Worm (Caenorhabditis elegans) whole organism, young adult: ENCODE data around the gene cdh-3.

Experiments used
- D2030.7 ChIP-seq: fragments of 200-800 bp; sonication (Bioruptor generic); IDR thresholded peaks from 2 replicates; pipeline ENCODE4 v1.3.6; 2022; ENCODE audit warnings: missing genetic modification reagents, missing genetic modification characterization, missing compliant biosample characterization
- F23B12.7 ChIP-seq: sonication (generic microtip); optimal IDR thresholded peaks from 2 replicates; lab custom pipeline; 2017; ENCODE audit warnings: missing genetic modification characterization, mild to moderate bottlenecking, missing compliant biosample characterization, antibody characterized with exemption, moderate library complexity; ENCODE audit not compliant: insufficient read depth
- F57A8.1 ChIP-seq: fragments of 200-800 bp; sonication (Bioruptor generic); optimal IDR thresholded peaks from 2 replicates; lab custom pipeline; 2018; ENCODE audit warnings: mild to moderate bottlenecking, missing genetic modification characterization, moderate library complexity, missing compliant biosample characterization
- ZK185.1 ChIP-seq: sonication (generic microtip); optimal IDR thresholded peaks from 2 replicates; lab custom pipeline; 2016; ENCODE audit warnings: mild to moderate bottlenecking, missing genetic modification characterization, missing compliant biosample characterization; ENCODE audit not compliant: poor library complexity, severe bottlenecking
- aptf-3 ChIP-seq: fragments of 200-800 bp; sonication (Bioruptor generic); IDR thresholded peaks from 2 replicates; pipeline ENCODE4 v1.3.6; 2022; ENCODE audit warnings: missing genetic modification characterization, missing compliant biosample characterization
- atf-7 ChIP-seq: sonication (generic microtip); optimal IDR thresholded peaks from 2 replicates; lab custom pipeline; 2017; ENCODE audit warnings: mild to moderate bottlenecking, missing genetic modification characterization, missing compliant biosample characterization
- attf-5 ChIP-seq: fragments of 200-800 bp; sonication (Bioruptor generic); optimal IDR thresholded peaks from 2 replicates; lab custom pipeline; 2018; ENCODE audit warnings: mild to moderate bottlenecking, missing genetic modification characterization, missing compliant biosample characterization
- bed-2 ChIP-seq: fragments of 200-800 bp; sonication (Bioruptor generic); IDR thresholded peaks from 2 replicates; pipeline ENCODE4 v1.3.6; 2022; ENCODE audit warnings: missing genetic modification reagents, missing genetic modification characterization, missing compliant biosample characterization
- ccch-3 ChIP-seq: fragments of 200-800 bp; sonication (Bioruptor generic); optimal IDR thresholded peaks from 2 replicates; lab custom pipeline; 2018; ENCODE audit warnings: mild to moderate bottlenecking, missing genetic modification characterization, missing compliant biosample characterization
- ceh-27 ChIP-seq: fragments of 200-800 bp; sonication (Bioruptor generic); optimal IDR thresholded peaks from 2 replicates; lab custom pipeline; 2018; ENCODE audit warnings: mild to moderate bottlenecking, missing genetic modification characterization, moderate library complexity, missing compliant biosample characterization
- ceh-79 ChIP-seq: sonication (generic microtip); optimal IDR thresholded peaks from 2 replicates; lab custom pipeline; 2017; ENCODE audit warnings: mild to moderate bottlenecking, missing genetic modification characterization, missing compliant biosample characterization
- chd-7 ChIP-seq: sonication (generic microtip); optimal IDR thresholded peaks from 2 replicates; lab custom pipeline; 2016; ENCODE audit warnings: mild to moderate bottlenecking, missing genetic modification characterization, moderate library complexity, missing compliant biosample characterization
- dox-1 ChIP-seq: fragments of 200-800 bp; sonication (Bioruptor generic); IDR thresholded peaks from 2 replicates; pipeline ENCODE4 v1.3.6; 2022; ENCODE audit warnings: missing genetic modification reagents, missing genetic modification characterization, missing compliant biosample characterization
- dpl-1 ChIP-seq: fragments of 150-350 bp; optimal IDR thresholded peaks from 2 replicates; lab custom pipeline; 2014; ENCODE audit warnings: missing biosample characterization, missing genetic modification reagents, missing genetic modification characterization
- ekl-4 ChIP-seq: fragments of 200-800 bp; sonication (Bioruptor generic); IDR thresholded peaks from 2 replicates; pipeline ENCODE4 v1.3.6; 2022; ENCODE audit warnings: missing genetic modification reagents, missing genetic modification characterization, missing compliant biosample characterization
- fkh-3 ChIP-seq: sonication (generic microtip); optimal IDR thresholded peaks from 2 replicates; lab custom pipeline; 2016; ENCODE audit warnings: mild to moderate bottlenecking, missing genetic modification characterization, missing compliant biosample characterization
- gei-17 ChIP-seq: fragments of 200-800 bp; sonication (Bioruptor generic); optimal IDR thresholded peaks from 2 replicates; lab custom pipeline; 2018; ENCODE audit warnings: mild to moderate bottlenecking, missing genetic modification characterization, missing compliant biosample characterization
- hlh-26 ChIP-seq: fragments of 200-800 bp; sonication (Bioruptor generic); conservative IDR thresholded peaks from 2 replicates; pipeline ENCODE4 v1.3.6; 2022; ENCODE audit warnings: missing genetic modification reagents, missing genetic modification characterization, missing compliant biosample characterization
- hmg-1.2 ChIP-seq: fragments of 200-800 bp; sonication (Bioruptor generic); IDR thresholded peaks from 2 replicates; pipeline ENCODE4 v1.3.6; 2022; ENCODE audit warnings: missing genetic modification reagents, missing genetic modification characterization, missing compliant biosample characterization
- hrde-1 ChIP-seq: sonication (generic microtip); optimal IDR thresholded peaks from 2 replicates; lab custom pipeline; 2016; ENCODE audit warnings: missing genetic modification characterization, mild to moderate bottlenecking, missing compliant biosample characterization, moderate library complexity, missing genotype, missing genetic modification reagents, borderline replicate concordance
- hsf-1 ChIP-seq: fragments of 200-800 bp; sonication (Bioruptor generic); IDR thresholded peaks from 2 replicates; pipeline ENCODE4 v1.3.6; 2022; ENCODE audit warnings: missing genetic modification reagents, missing genetic modification characterization, missing compliant biosample characterization
- let-607 ChIP-seq, 2 experiments: fragments of 200-800 bp in 1 of 2; sonication (Bioruptor generic) in 1 of 2; sonication (generic microtip) in 1 of 2; optimal IDR thresholded peaks; 2 replicates each; lab custom pipeline; 2016 to 2018; ENCODE audit warnings: mild to moderate bottlenecking in 2 of 2, missing compliant biosample characterization in 2 of 2, missing genetic modification characterization in 2 of 2, moderate library complexity in 2 of 2, missing genotype in 1 of 2
- lin-35 ChIP-seq, 3 experiments: fragments of 150-350 bp in 2 of 3; sonication (generic microtip) in 1 of 3; optimal IDR thresholded peaks; 2 replicates each; lab custom pipeline; 2014 to 2018; ENCODE audit warnings: missing biosample characterization in 3 of 3, missing genetic modification characterization in 3 of 3, missing genetic modification reagents in 3 of 3
- lin-40 ChIP-seq: sonication (generic microtip); optimal IDR thresholded peaks from 2 replicates; lab custom pipeline; 2016; ENCODE audit warnings: missing genetic modification characterization, mild to moderate bottlenecking, missing compliant biosample characterization, missing genotype, missing genetic modification reagents
- madf-10 ChIP-seq: sonication (generic microtip); optimal IDR thresholded peaks from 2 replicates; lab custom pipeline; 2016; ENCODE audit warnings: mild to moderate bottlenecking, missing genetic modification characterization, missing compliant biosample characterization
- madf-6 ChIP-seq: fragments of 200-800 bp; sonication (Bioruptor generic); IDR thresholded peaks from 2 replicates; pipeline ENCODE4 v1.3.6; 2022; ENCODE audit warnings: missing genetic modification reagents, missing genetic modification characterization, missing compliant biosample characterization
- mcd-1 ChIP-seq: fragments of 200-800 bp; sonication (Bioruptor generic); IDR thresholded peaks from 2 replicates; pipeline ENCODE4 v1.3.6; 2022; ENCODE audit warnings: missing genetic modification reagents, missing genetic modification characterization, missing compliant biosample characterization
- nfya-1 ChIP-seq: sonication (generic microtip); optimal IDR thresholded peaks from 2 replicates; lab custom pipeline; 2017; ENCODE audit warnings: antibody characterized with exemption, missing compliant biosample characterization, missing genetic modification characterization, borderline replicate concordance; ENCODE audit not compliant: insufficient read depth
- nfyb-1 ChIP-seq: fragments of 200-800 bp; sonication (Bioruptor generic); IDR thresholded peaks from 2 replicates; pipeline ENCODE4 v1.3.6; 2022; ENCODE audit warnings: missing genetic modification reagents, missing genetic modification characterization, missing compliant biosample characterization
- nhr-27 ChIP-seq: fragments of 200-800 bp; sonication (Bioruptor generic); optimal IDR thresholded peaks from 2 replicates; lab custom pipeline; 2018; ENCODE audit warnings: mild to moderate bottlenecking, missing genetic modification characterization, moderate library complexity, missing compliant biosample characterization
- pha-4 ChIP-seq: fragments of 150-350 bp; sonication (generic microtip); optimal IDR thresholded peaks from 2 replicates; lab custom pipeline; 2014; ENCODE audit warnings: missing biosample characterization, missing genetic modification reagents, missing genetic modification characterization
- repo-1 ChIP-seq: sonication (generic microtip); optimal IDR thresholded peaks from 2 replicates; lab custom pipeline; 2017; ENCODE audit warnings: mild to moderate bottlenecking, missing genetic modification characterization, missing compliant biosample characterization
- sea-2 ChIP-seq: fragments of 200-800 bp; sonication (Bioruptor generic); IDR thresholded peaks from 2 replicates; pipeline ENCODE4 v1.3.6; 2022; ENCODE audit warnings: missing genetic modification characterization, missing compliant biosample characterization
- tbp1 ChIP-seq: fragments of 200-800 bp; sonication (Bioruptor generic); optimal IDR thresholded peaks from 2 replicates; lab custom pipeline; 2018; ENCODE audit warnings: mild to moderate bottlenecking, missing genetic modification characterization, missing compliant biosample characterization
- tbx-9 ChIP-seq: sonication (generic microtip); optimal IDR thresholded peaks from 2 replicates; lab custom pipeline; 2016; ENCODE audit warnings: borderline replicate concordance, missing genetic modification characterization, inconsistent platforms, missing compliant biosample characterization
- tlf-1 ChIP-seq: fragments of 200-800 bp; sonication (Bioruptor generic); optimal IDR thresholded peaks from 2 replicates; lab custom pipeline; 2018; ENCODE audit warnings: mild to moderate bottlenecking, missing genetic modification characterization, missing compliant biosample characterization
- ztf-28 ChIP-seq: fragments of 200-800 bp; sonication (Bioruptor generic); IDR thresholded peaks from 2 replicates; pipeline ENCODE4 v1.3.6; 2022; ENCODE audit warnings: missing genetic modification reagents, missing genetic modification characterization, missing compliant biosample characterization
- ztf-6 ChIP-seq: fragments of 200-800 bp; sonication (Bioruptor generic); IDR thresholded peaks from 2 replicates; pipeline ENCODE4 v1.3.6; 2022; ENCODE audit warnings: missing genetic modification reagents, missing genetic modification characterization, missing compliant biosample characterization

Gene cdh-3

DNA sequence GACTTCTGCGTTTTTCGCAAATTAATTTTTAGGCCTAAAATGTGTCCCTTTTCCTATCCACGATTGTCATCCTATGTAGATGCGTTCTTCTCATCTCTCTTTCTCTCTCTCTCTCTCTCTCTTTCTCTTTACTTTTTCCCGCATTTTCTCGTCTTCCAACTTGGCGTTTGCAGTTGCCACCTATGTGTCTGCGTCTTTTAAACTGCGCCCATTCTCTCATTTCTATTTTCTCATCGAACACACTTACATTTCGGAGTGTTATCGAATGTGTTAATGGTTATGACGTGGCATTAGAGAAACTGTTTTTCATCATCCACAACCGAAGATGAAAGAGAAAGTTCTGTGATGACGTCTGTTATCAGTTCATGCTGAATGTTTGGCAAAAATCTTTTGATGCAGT is 25.8 kb downstream of the cdh-3 start (continued):
- TF ChIP-seq hmg-1.2 (peak; percentile 42; the same call in 1 of the 2 replicates), bed-2 (no peak), attf-5 (GFP tag; lab: Kevin White, UChicago) (peak; percentile 58), chd-7 (tag; lab: Kevin White, UChicago) (peak; percentile 19), tlf-1 (GFP tag; lab: Kevin White, UChicago) (peak; percentile 17), fkh-3 (tag; lab: Kevin White, UChicago) (no peak), hsf-1 (GFP tag; lab: Robert Waterston, UW) (peak; percentile 20; the same call in 1 of the 2 replicates), nfyb-1 (peak; percentile 53; the same call in 1 of the 2 replicates), ztf-6 (no peak), ceh-27 (GFP tag; lab: Kevin White, UChicago) (peak; percentile 2), let-607 (tag; optimal IDR thresholded peaks at IDR 0.05; lab: Kevin White, UChicago) (peak; percentile 96 to 97), hlh-26 (no peak), tbx-9 (no peak), dox-1 (GFP tag; lab: Robert Waterston, UW) (peak; percentile 35; the same call in 1 of the 2 replicates), sea-2 (GFP tag; lab: Robert Waterston, UW) (no peak), ccch-3 (GFP tag; lab: Kevin White, UChicago) (no peak), tbp1 (GFP tag; lab: Kevin White, UChicago) (peak; percentile 12), aptf-3 (GFP tag; lab: Robert Waterston, UW) (no peak), D2030.7 (GFP tag; lab: Robert Waterston, UW) (no peak), F57A8.1 (no peak), atf-7 (peak; percentile 48), ceh-79 (tag; lab: Kevin White, UChicago) (no peak), lin-35 (GFP tag; optimal IDR thresholded peaks at IDR 0.05; lab: Kevin White, UChicago) (peak in 1 of 3 experiments; percentile 43), gei-17 (no peak), ZK185.1 (tag; lab: Kevin White, UChicago) (no peak), pha-4 (tag; lab: Kevin White, UChicago) (no peak), dpl-1 (GFP tag; lab: Kevin White, UChicago) (no peak), nhr-27 (tag; lab: Kevin White, UChicago) (no peak), ekl-4 (GFP tag; lab: Robert Waterston, UW) (no peak), madf-10 (tag; lab: Kevin White, UChicago) (peak; percentile 31), F23B12.7 (tag; lab: Kevin White, UChicago) (no peak), repo-1 (tag; lab: Kevin White, UChicago) (peak; percentile 39)

DNA sequence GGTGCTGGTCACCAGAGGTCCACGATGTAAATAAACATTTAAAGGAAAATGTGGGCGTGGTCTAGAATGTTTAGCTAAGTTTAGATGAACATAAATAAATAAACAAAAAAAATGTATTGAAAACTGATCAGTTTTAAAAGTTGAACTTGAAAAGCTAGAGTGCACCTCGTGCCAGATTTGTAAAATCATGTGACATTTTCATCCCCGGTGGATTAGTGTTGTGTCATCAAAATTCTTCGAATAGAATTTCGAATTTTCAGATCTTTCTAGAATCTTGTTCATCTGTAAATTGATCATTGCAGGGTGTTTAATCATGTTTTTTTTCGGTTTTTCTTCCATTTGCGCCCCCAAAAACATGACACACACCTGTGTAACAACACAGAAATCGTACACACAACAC is 27.7 kb downstream of the cdh-3 start:
- no peak for TF ChIP-seq mcd-1 (GFP tag; lab: Robert Waterston, UW)
- no peak for TF ChIP-seq tbp1 (GFP tag; lab: Kevin White, UChicago)
- TF ChIP-seq ztf-28 (GFP tag; lab: Robert Waterston, UW) = no peak
- TF ChIP-seq hrde-1 (tag; lab: Kevin White, UChicago) = no peak
- no peak for TF ChIP-seq madf-6 (GFP tag; lab: Robert Waterston, UW)
- no peak for TF ChIP-seq nfya-1 (tag; lab: Kevin White, UChicago)
- TF ChIP-seq lin-40 (tag; lab: Kevin White, UChicago) = no peak
- TF ChIP-seq attf-5 (GFP tag; lab: Kevin White, UChicago) = no peak
